Worm (Caenorhabditis elegans) whole organism, early embryonic: ENCODE data around the gene F11E6.6.

Source experiments
- B0310.2 ChIP-seq: sonication (generic microtip); optimal IDR thresholded peaks from 2 replicates; lab custom pipeline; 2016; ENCODE audit warnings: mild to moderate bottlenecking, missing genetic modification characterization, missing compliant biosample characterization
- F13C5.2 ChIP-seq: sonication (generic microtip); optimal IDR thresholded peaks from 2 replicates; lab custom pipeline; 2017; ENCODE audit warnings: mild to moderate bottlenecking, missing genetic modification characterization, inconsistent platforms, missing compliant biosample characterization
- aly-1 ChIP-seq: sonication (generic microtip); optimal IDR thresholded peaks from 2 replicates; lab custom pipeline; 2016; ENCODE audit warnings: missing genetic modification characterization, missing compliant biosample characterization
- ama-1 ChIP-seq: fragments of 150-350 bp; optimal IDR thresholded peaks from 2 replicates; lab custom pipeline; 2014
- ceh-13 ChIP-seq: fragments of 200-800 bp; sonication (Bioruptor generic); optimal IDR thresholded peaks from 2 replicates; lab custom pipeline; 2018; ENCODE audit warnings: mild to moderate bottlenecking, missing genetic modification characterization, missing compliant biosample characterization
- ceh-36 ChIP-seq: sonication (generic microtip); optimal IDR thresholded peaks from 2 replicates; lab custom pipeline; 2016; ENCODE audit warnings: missing genetic modification characterization, inconsistent platforms, missing compliant biosample characterization
- ets-7 ChIP-seq: sonication (generic microtip); optimal IDR thresholded peaks from 2 replicates; lab custom pipeline; 2016; ENCODE audit warnings: missing genotype, missing genetic modification characterization, missing compliant biosample characterization
- flt-1 ChIP-seq: fragments of 200-800 bp; sonication (Bioruptor generic); IDR thresholded peaks from 2 replicates; pipeline ENCODE4 v1.3.6; 2022; ENCODE audit warnings: missing genetic modification characterization, missing compliant biosample characterization
- hmbx-1 ChIP-seq: sonication (generic microtip); optimal IDR thresholded peaks from 2 replicates; lab custom pipeline; 2016; ENCODE audit warnings: mild to moderate bottlenecking, missing genetic modification characterization, missing compliant biosample characterization
- hmg-4 ChIP-seq: fragments of 200-800 bp; sonication (Bioruptor generic); optimal IDR thresholded peaks from 2 replicates; lab custom pipeline; 2018; ENCODE audit warnings: mild to moderate bottlenecking, missing genetic modification characterization, missing compliant biosample characterization
- hnd-1 ChIP-seq: sonication (generic microtip); optimal IDR thresholded peaks from 2 replicates; lab custom pipeline; 2016; ENCODE audit warnings: missing genetic modification characterization, missing compliant biosample characterization
- pes-1 ChIP-seq: fragments of 200-800 bp; sonication (Bioruptor generic); IDR thresholded peaks from 2 replicates; pipeline ENCODE4 v1.3.6; 2022; ENCODE audit warnings: missing genetic modification reagents, missing genetic modification characterization, missing compliant biosample characterization
- scrt-1 ChIP-seq: fragments of 200-800 bp; sonication (Bioruptor generic); IDR thresholded peaks from 2 replicates; pipeline ENCODE4 v1.3.6; 2022; ENCODE audit warnings: missing genetic modification characterization, missing compliant biosample characterization
- sea-1 ChIP-seq: fragments of 200-800 bp; sonication (Bioruptor generic); conservative IDR thresholded peaks from 2 replicates; pipeline ENCODE4 v1.3.6; 2022; ENCODE audit warnings: missing genetic modification characterization, missing compliant biosample characterization
- tbx-11 ChIP-seq: fragments of 200-800 bp; sonication (Bioruptor generic); IDR thresholded peaks from 2 replicates; pipeline ENCODE4 v1.3.6; 2022; ENCODE audit warnings: missing genetic modification characterization, missing compliant biosample characterization
- tbx-37 ChIP-seq: fragments of 200-800 bp; sonication (Bioruptor generic); conservative IDR thresholded peaks from 2 replicates; pipeline ENCODE4 v1.3.6; 2022; ENCODE audit warnings: missing genetic modification reagents, missing genetic modification characterization, missing compliant biosample characterization
- tra-4 ChIP-seq: sonication (generic microtip); optimal IDR thresholded peaks from 2 replicates; lab custom pipeline; 2017; ENCODE audit warnings: missing genetic modification characterization, missing compliant biosample characterization

Gene F11E6.6

DNA sequence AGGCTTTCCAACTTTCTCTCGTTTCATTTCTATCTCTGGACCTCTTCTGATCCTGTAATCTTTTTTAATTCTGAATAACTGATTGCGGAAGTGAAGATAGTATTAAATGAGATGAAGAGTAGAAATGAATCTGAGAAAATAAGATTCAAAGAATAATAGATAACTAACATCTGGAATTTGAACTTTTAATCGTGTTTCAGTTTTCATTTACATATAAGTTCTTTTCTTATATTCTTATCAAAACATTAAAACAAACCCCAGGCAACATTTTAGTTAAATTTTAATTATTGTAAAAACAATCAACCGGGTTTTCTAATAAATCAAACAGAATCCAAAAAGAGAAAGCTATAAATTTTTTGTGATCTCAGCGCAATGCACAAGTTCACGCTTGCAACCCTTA, 12.6 kb downstream of the F11E6.6 start:
- no peak for TF ChIP-seq pes-1 (GFP tag; lab: Robert Waterston, UW)
- TF ChIP-seq tbx-37 (GFP tag; lab: Robert Waterston, UW), result no peak
- no peak for TF ChIP-seq B0310.2 (tag; lab: Kevin White, UChicago)
- no peak for TF ChIP-seq hmbx-1
- TF ChIP-seq F13C5.2 (tag; lab: Kevin White, UChicago), result no peak
- no peak for TF ChIP-seq ets-7 (tag; lab: Kevin White, UChicago)
- TF ChIP-seq ceh-36 (tag; lab: Kevin White, UChicago), result no peak

DNA sequence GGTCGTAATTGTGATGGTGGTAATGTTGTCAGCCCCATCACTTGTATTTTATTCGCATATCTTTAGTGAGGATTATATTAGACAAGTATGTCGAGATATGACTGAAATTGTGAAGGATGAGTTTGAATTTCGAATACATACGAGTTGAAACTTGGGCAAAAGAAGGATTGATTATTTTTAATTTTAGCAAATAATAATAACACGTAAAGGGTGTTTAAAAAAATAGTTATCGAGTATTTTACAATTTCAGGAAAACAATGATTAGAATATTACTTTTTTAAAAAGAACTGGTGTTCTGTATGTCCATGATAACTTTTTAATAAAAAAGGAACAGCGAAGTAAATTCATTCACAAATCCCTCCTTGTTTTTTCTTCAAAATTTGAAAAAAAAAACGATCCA, 15.3 kb downstream of the F11E6.6 start, which contains the start of gene F11E6.8:
TSS of gene F11E6.8 (minus strand) at position 101 of the 400 bp plus-strand sequence.
- TF ChIP-seq ceh-36 (tag; lab: Kevin White, UChicago), result no peak
- TF ChIP-seq F13C5.2 (tag; lab: Kevin White, UChicago), result no peak
- no peak for TF ChIP-seq tbx-11 (GFP tag; lab: Robert Waterston, UW)
- TF ChIP-seq tbx-37 (GFP tag; lab: Robert Waterston, UW), result no peak
- TF ChIP-seq hnd-1 (tag; lab: Kevin White, UChicago), result no peak
- TF ChIP-seq scrt-1, result no peak
- TF ChIP-seq aly-1 (tag; lab: Kevin White, UChicago), result no peak
- TF ChIP-seq B0310.2 (tag; lab: Kevin White, UChicago), result no peak
- no peak for TF ChIP-seq hmg-4 (GFP tag; lab: Kevin White, UChicago)
- TF ChIP-seq flt-1 (GFP tag; lab: Robert Waterston, UW), result no peak
- TF ChIP-seq tra-4 (tag; lab: Kevin White, UChicago), result no peak
- no peak for TF ChIP-seq ceh-13 (GFP tag; lab: Kevin White, UChicago)
- no peak for TF ChIP-seq ets-7 (tag; lab: Kevin White, UChicago)

DNA sequence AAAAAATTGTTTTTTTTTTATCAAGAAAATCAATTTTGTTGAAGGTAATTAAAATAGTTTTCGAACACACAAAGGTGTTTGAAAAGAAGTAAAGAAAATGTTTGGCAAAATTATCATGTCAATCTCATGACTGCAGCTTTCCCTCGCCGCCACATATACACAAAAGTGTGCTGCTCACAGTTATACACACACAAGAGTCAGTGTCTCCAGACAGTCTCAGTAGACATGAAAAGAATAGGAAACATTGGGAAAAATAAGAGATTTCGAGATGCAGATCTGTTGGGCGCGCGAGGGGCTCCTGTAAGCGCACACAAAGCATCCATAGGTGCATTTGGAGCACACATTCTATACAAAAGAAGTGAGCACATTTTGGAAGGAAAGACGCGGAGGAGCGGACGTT, 17.5 kb downstream of the F11E6.6 start:
- TF ChIP-seq flt-1 (GFP tag; lab: Robert Waterston, UW) (no peak), ceh-36 (tag; lab: Kevin White, UChicago) (no peak)

DNA sequence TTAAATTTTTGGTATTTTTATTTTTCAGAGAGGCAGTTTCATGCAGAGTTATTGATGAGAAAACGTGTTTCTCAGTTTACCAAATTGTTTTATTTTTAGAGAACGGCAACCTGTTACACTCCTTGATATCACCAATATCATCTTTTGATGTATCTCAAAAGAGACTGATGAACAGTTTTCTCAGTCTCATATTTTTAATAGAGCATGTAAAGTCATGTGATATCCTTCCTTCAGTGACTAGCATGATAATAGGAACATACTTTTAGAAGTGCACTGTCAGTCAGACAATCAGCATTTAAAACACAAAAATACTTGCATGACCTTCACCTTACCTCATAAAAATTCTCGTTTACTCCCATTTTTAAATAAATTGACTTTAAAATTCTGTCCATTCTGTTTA, 23.3 kb downstream of the F11E6.6 start, which contains the start of gene F11E6.11:
TSS of gene F11E6.11 (plus strand) at position 325 of the 400 bp plus-strand sequence.
- TF ChIP-seq ama-1 (lab: Kevin White, UChicago) (no peak), B0310.2 (tag; lab: Kevin White, UChicago) (no peak), hmbx-1 (no peak), scrt-1 (no peak), tra-4 (tag; lab: Kevin White, UChicago) (no peak), ceh-13 (GFP tag; lab: Kevin White, UChicago) (no peak), hmg-4 (GFP tag; lab: Kevin White, UChicago) (no peak), tbx-11 (GFP tag; lab: Robert Waterston, UW) (no peak), sea-1 (GFP tag; lab: Robert Waterston, UW) (no peak), aly-1 (tag; lab: Kevin White, UChicago) (no peak), tbx-37 (GFP tag; lab: Robert Waterston, UW) (no peak), F13C5.2 (tag; lab: Kevin White, UChicago) (no peak)

DNA sequence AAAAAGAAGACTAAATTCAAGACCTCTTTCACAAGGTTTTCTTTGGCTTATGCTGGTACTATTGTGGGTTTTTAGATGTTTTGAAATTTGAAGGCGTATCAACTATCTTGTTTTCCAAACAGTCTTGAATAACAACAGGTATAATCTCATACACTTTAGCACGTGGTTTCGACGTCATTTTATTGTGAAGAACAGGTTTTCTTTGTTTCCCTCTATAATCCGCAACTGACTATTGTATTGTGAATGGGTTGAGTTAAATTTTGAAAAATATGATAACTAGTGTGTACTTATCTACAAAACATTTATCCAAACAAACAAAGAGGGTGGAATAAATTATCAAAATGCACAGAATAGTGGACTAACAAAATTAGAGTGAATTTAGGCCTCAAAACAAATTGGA, 24.5 kb downstream of the F11E6.6 start:
- TF ChIP-seq pes-1 (GFP tag; lab: Robert Waterston, UW) (no peak), hmg-4 (GFP tag; lab: Kevin White, UChicago) (no peak), flt-1 (GFP tag; lab: Robert Waterston, UW) (no peak), tbx-37 (GFP tag; lab: Robert Waterston, UW) (no peak)

DNA sequence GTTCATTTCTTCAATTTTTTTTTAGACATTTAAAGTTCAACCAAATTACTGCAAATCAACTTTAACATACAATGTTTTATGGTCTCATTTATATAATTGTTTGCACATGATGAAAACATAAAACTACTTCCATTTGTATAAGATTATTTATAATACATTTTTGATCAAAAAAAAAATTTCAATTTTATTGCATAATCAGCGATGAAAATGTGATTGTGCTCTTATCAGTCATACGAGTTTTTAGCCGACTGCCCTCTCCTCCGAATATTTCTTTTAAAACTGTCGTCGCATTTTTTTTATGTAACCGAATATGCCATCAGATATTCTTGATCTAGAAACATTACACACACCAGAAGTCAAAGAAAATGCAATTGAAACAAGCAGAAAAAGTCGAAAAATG, 25.4 kb downstream of the F11E6.6 start, which contains the start of gene F08A7.1:
TSS of gene F08A7.1 (plus strand) at position 191 of the 400 bp plus-strand sequence.
- TF ChIP-seq sea-1 (GFP tag; lab: Robert Waterston, UW) (no peak), hnd-1 (tag; lab: Kevin White, UChicago) (no peak), ets-7 (tag; lab: Kevin White, UChicago) (no peak), ama-1 (lab: Kevin White, UChicago) (no peak), scrt-1 (no peak), B0310.2 (tag; lab: Kevin White, UChicago) (no peak), aly-1 (tag; lab: Kevin White, UChicago) (no peak), F13C5.2 (tag; lab: Kevin White, UChicago) (no peak), tbx-37 (GFP tag; lab: Robert Waterston, UW) (no peak), hmg-4 (GFP tag; lab: Kevin White, UChicago) (no peak), hmbx-1 (no peak), tra-4 (tag; lab: Kevin White, UChicago) (no peak), ceh-13 (GFP tag; lab: Kevin White, UChicago) (no peak)

DNA sequence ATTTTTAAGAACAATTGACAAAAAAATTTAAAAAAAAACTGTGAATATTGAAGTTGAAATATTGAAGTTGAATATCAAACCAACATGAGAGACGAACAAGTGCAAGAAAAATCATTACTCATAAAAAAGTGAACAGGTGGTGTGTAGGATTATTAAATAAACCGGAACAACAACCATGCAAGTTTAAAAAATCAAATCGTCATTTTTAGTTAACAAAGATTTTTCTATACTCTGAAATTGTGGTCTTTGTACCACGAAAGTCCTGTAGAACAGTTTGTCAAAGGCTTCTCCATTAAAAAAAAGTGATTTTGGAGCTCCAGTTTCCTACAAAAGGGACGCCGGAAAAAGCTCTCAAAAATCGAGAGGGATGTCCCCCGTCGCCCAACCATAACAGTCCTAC, 25.8 kb downstream of the F11E6.6 start, which contains the start of gene C06A12.19:
TSS of gene C06A12.19 (minus strand) at position 101 of the 400 bp plus-strand sequence.
- TF ChIP-seq pes-1 (GFP tag; lab: Robert Waterston, UW) (no peak), tra-4 (tag; lab: Kevin White, UChicago) (no peak), ceh-13 (GFP tag; lab: Kevin White, UChicago) (no peak), hmg-4 (GFP tag; lab: Kevin White, UChicago) (no peak), B0310.2 (tag; lab: Kevin White, UChicago) (no peak), hmbx-1 (no peak), hnd-1 (tag; lab: Kevin White, UChicago) (no peak), ama-1 (lab: Kevin White, UChicago) (no peak), sea-1 (GFP tag; lab: Robert Waterston, UW) (no peak), flt-1 (GFP tag; lab: Robert Waterston, UW) (no peak)

DNA sequence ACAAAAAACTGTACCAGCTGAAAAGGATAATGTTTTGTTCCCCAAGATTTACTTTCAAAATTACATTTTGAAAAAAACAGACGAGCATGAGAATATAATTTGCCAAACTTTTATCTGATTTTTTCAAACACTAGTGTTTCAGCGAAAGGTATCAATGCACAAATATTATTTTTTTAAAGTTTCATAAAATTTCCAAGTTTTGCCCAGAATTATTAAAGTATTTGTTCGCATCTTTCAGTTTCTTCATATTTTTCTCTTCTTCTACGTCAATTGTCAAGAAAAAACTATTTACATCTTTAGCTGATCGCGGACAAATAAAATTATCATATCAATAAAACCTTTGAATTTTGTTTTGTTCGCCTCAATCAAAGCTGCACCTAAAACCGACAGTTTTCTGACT, 28.7 kb downstream of the F11E6.6 start, which contains the start of gene C06A12.8:
TSS of gene C06A12.8 (plus strand) at position 301 of the 400 bp plus-strand sequence.
- TF ChIP-seq ceh-13 (GFP tag; lab: Kevin White, UChicago) (no peak), ets-7 (tag; lab: Kevin White, UChicago) (no peak), ama-1 (lab: Kevin White, UChicago) (no peak), tra-4 (tag; lab: Kevin White, UChicago) (no peak), tbx-37 (GFP tag; lab: Robert Waterston, UW) (no peak), sea-1 (GFP tag; lab: Robert Waterston, UW) (no peak), F13C5.2 (tag; lab: Kevin White, UChicago) (no peak)
